Worm (Caenorhabditis elegans) whole organism, L3 larva: ENCODE results near the gene srh-275.

Experiments used
- R02D3.7 ChIP-seq: fragments of 150-350 bp; optimal IDR thresholded peaks from 2 replicates; lab custom pipeline; 2014; ENCODE audit warnings: missing biosample characterization, missing genetic modification characterization
- ZK546.5 ChIP-seq: sonication (generic microtip); optimal IDR thresholded peaks from 2 replicates; lab custom pipeline; 2017; ENCODE audit warnings: missing biosample characterization, missing genetic modification characterization
- ceh-16 ChIP-seq: sonication (generic microtip); optimal IDR thresholded peaks from 2 replicates; lab custom pipeline; 2017; ENCODE audit warnings: missing biosample characterization, missing genetic modification characterization
- ceh-82 ChIP-seq: fragments of 150-350 bp; optimal IDR thresholded peaks from 2 replicates; lab custom pipeline; 2014; ENCODE audit warnings: missing biosample characterization, missing genetic modification characterization
- ceh-9 ChIP-seq: sonication (generic microtip); optimal IDR thresholded peaks from 2 replicates; lab custom pipeline; 2018; ENCODE audit warnings: missing biosample characterization, missing genetic modification characterization
- egl-27 ChIP-seq: sonication (generic microtip); optimal IDR thresholded peaks from 4 replicates; lab custom pipeline; 2017; ENCODE audit warnings: missing biosample characterization, missing genetic modification reagents, missing genetic modification characterization
- elt-3 ChIP-seq, 3 experiments: fragments of 150-350 bp in 1 of 3; sonication (generic microtip) in 2 of 3; optimal IDR thresholded peaks; 2 replicates in 2 of 3; 4 replicates in 1 of 3; lab custom pipeline; 2014 to 2017; ENCODE audit warnings: missing biosample characterization in 3 of 3, missing genetic modification characterization in 3 of 3
- eor-1 ChIP-seq, 2 experiments: fragments of 150-350 bp; optimal IDR thresholded peaks; 2 replicates each; lab custom pipeline; 2014 to 2018; ENCODE audit warnings: missing biosample characterization in 2 of 2, missing genetic modification characterization in 2 of 2
- fkh-2 ChIP-seq: fragments of 150-350 bp; optimal IDR thresholded peaks from 2 replicates; lab custom pipeline; 2014; ENCODE audit warnings: missing biosample characterization, missing genetic modification reagents, missing genetic modification characterization
- fos-1 ChIP-seq: fragments of 150-350 bp; optimal IDR thresholded peaks from 2 replicates; lab custom pipeline; 2014; ENCODE audit warnings: missing biosample characterization, missing genetic modification characterization
- hmg-11 ChIP-seq: sonication (generic microtip); optimal IDR thresholded peaks from 2 replicates; lab custom pipeline; 2016; ENCODE audit warnings: missing genetic modification characterization, missing compliant biosample characterization
- lin-15B ChIP-seq: fragments of 150-350 bp; optimal IDR thresholded peaks from 2 replicates; lab custom pipeline; 2014; ENCODE audit warnings: missing biosample characterization, missing genetic modification characterization
- lin-39 ChIP-seq: fragments of 150-350 bp; optimal IDR thresholded peaks from 2 replicates; lab custom pipeline; 2018; ENCODE audit warnings: missing biosample characterization, missing genetic modification reagents, missing genetic modification characterization
- lsy-12 ChIP-seq: sonication (generic microtip); optimal IDR thresholded peaks from 2 replicates; lab custom pipeline; 2016; ENCODE audit warnings: mild to moderate bottlenecking, missing genetic modification characterization, missing compliant biosample characterization
- mdl-1 ChIP-seq: fragments of 150-350 bp; optimal IDR thresholded peaks from 2 replicates; lab custom pipeline; 2014; ENCODE audit warnings: missing biosample characterization, missing genetic modification characterization
- mml-1 ChIP-seq: fragments of 150-350 bp; sonication (generic microtip); optimal IDR thresholded peaks from 3 replicates; lab custom pipeline; 2014; ENCODE audit warnings: missing biosample characterization, missing genetic modification characterization
- nfya-1 ChIP-seq: sonication (generic microtip); optimal IDR thresholded peaks from 2 replicates; lab custom pipeline; 2017; ENCODE audit warnings: missing genetic modification characterization, mild to moderate bottlenecking, missing compliant biosample characterization, antibody characterized with exemption, moderate library complexity; ENCODE audit not compliant: insufficient read depth
- nhr-11 ChIP-seq: fragments of 150-350 bp; optimal IDR thresholded peaks from 2 replicates; lab custom pipeline; 2014; ENCODE audit warnings: missing biosample characterization, missing genetic modification characterization
- nhr-23 ChIP-seq: fragments of 150-350 bp; optimal IDR thresholded peaks from 2 replicates; lab custom pipeline; 2014; ENCODE audit warnings: missing biosample characterization, missing genetic modification reagents, missing genetic modification characterization
- nhr-237 ChIP-seq: fragments of 150-350 bp; optimal IDR thresholded peaks from 2 replicates; lab custom pipeline; 2014; ENCODE audit warnings: missing biosample characterization, missing genetic modification characterization
- nhr-25 ChIP-seq: sonication (generic microtip); optimal IDR thresholded peaks from 2 replicates; lab custom pipeline; 2017; ENCODE audit warnings: missing biosample characterization, missing genetic modification characterization
- nhr-28 ChIP-seq: fragments of 150-350 bp; optimal IDR thresholded peaks from 2 replicates; lab custom pipeline; 2014; ENCODE audit warnings: missing biosample characterization, missing genetic modification characterization
- nhr-67 ChIP-seq: fragments of 150-350 bp; optimal IDR thresholded peaks from 2 replicates; lab custom pipeline; 2014; ENCODE audit warnings: missing biosample characterization, missing genetic modification characterization
- nhr-76 ChIP-seq: fragments of 150-350 bp; sonication (generic microtip); optimal IDR thresholded peaks from 5 replicates; lab custom pipeline; 2014; ENCODE audit warnings: missing biosample characterization, missing genetic modification characterization
- nhr-77 ChIP-seq: fragments of 150-350 bp; optimal IDR thresholded peaks from 2 replicates; lab custom pipeline; 2014; ENCODE audit warnings: missing biosample characterization, missing genetic modification characterization
- sea-2 ChIP-seq: fragments of 150-350 bp; sonication (generic microtip); optimal IDR thresholded peaks from 4 replicates; lab custom pipeline; 2014; ENCODE audit warnings: missing biosample characterization, missing genetic modification reagents, missing genetic modification characterization
- skn-1 ChIP-seq: fragments of 150-350 bp; optimal IDR thresholded peaks from 2 replicates; lab custom pipeline; 2014; ENCODE audit warnings: missing biosample characterization, missing genetic modification characterization
- tbx-2 ChIP-seq: sonication (generic microtip); optimal IDR thresholded peaks from 2 replicates; lab custom pipeline; 2016; ENCODE audit warnings: mild to moderate bottlenecking, missing genetic modification characterization, missing compliant biosample characterization
- unc-39 ChIP-seq: sonication (generic microtip); optimal IDR thresholded peaks from 4 replicates; lab custom pipeline; 2017; ENCODE audit warnings: missing biosample characterization, missing genetic modification characterization
- zag-1 ChIP-seq: fragments of 150-350 bp; optimal IDR thresholded peaks from 2 replicates; lab custom pipeline; 2014; ENCODE audit warnings: missing biosample characterization, missing genetic modification characterization
- ztf-11 ChIP-seq: fragments of 150-350 bp; optimal IDR thresholded peaks from 2 replicates; lab custom pipeline; 2014; ENCODE audit warnings: missing biosample characterization, missing genetic modification characterization
- ztf-4 ChIP-seq: fragments of 150-350 bp; optimal IDR thresholded peaks from 2 replicates; lab custom pipeline; 2014; ENCODE audit warnings: missing biosample characterization, missing genetic modification characterization

srh-275 gene

ce11 chrV:7400095-7400494 is 47.3 kb downstream of the srh-275 start, which contains the start of gene cnc-9:
Gene cnc-9 (minus strand): TSS chrV:7400195.
- TF ChIP-seq zag-1 (tag; lab: Kevin White, UChicago) = no peak
- TF ChIP-seq nhr-67 (tag; lab: Kevin White, UChicago) = no peak
- TF ChIP-seq nhr-77 (tag; lab: Kevin White, UChicago) = no peak
- no peak for TF ChIP-seq ceh-16 (tag; lab: Kevin White, UChicago)
- TF ChIP-seq ceh-82 = no peak
- no peak for TF ChIP-seq nhr-76 (tag; lab: Kevin White, UChicago)
- no peak for TF ChIP-seq ztf-4
- no peak for TF ChIP-seq nhr-25 (tag; lab: Kevin White, UChicago)
- no peak for TF ChIP-seq lin-15B (tag; lab: Kevin White, UChicago)
- no peak for TF ChIP-seq hmg-11 (tag; lab: Kevin White, UChicago)
- TF ChIP-seq ceh-9 (tag; lab: Kevin White, UChicago) = no peak
- TF ChIP-seq skn-1 (tag; lab: Kevin White, UChicago) = no peak
- TF ChIP-seq egl-27 (tag; lab: Kevin White, UChicago) = no peak
- no peak for TF ChIP-seq eor-1 (tag; optimal IDR thresholded peaks at IDR 0.05; lab: Kevin White, UChicago)
- TF ChIP-seq lsy-12 (tag; lab: Kevin White, UChicago) = no peak

- no peak for TF ChIP-seq mml-1
- no peak for TF ChIP-seq nhr-237 (tag; lab: Kevin White, UChicago)
- no peak for TF ChIP-seq ceh-82
- no peak for TF ChIP-seq ztf-11 (tag; lab: Kevin White, UChicago)
- TF ChIP-seq nhr-76 (tag; lab: Kevin White, UChicago) = no peak
- TF ChIP-seq ZK546.5 = no peak
- TF ChIP-seq nhr-25 (tag; lab: Kevin White, UChicago) = no peak
- no peak for TF ChIP-seq lin-15B (tag; lab: Kevin White, UChicago)
- TF ChIP-seq sea-2 (GFP tag; lab: Kevin White, UChicago) = no peak
- no peak for TF ChIP-seq mdl-1 (tag; lab: Kevin White, UChicago)
These were observed 47.8 kb downstream of the srh-275 start, which contains the start of gene srx-60 for ce11 chrV:7400588-7400987. Gene srx-60 (plus strand): TSS chrV:7400888.

ce11 chrV:7402355-7402754 is 49.6 kb downstream of the srh-275 start, which contains the start of gene srj-13:
Gene srj-13 (plus strand): TSS chrV:7402655.
- TF ChIP-seq unc-39 (tag; lab: Kevin White, UChicago) = no peak
- no peak for TF ChIP-seq mml-1
- TF ChIP-seq nfya-1 (tag; lab: Kevin White, UChicago) = no peak
- TF ChIP-seq fkh-2 = no peak
- no peak for TF ChIP-seq ceh-9 (tag; lab: Kevin White, UChicago)
- no peak for TF ChIP-seq nhr-28 (tag; lab: Kevin White, UChicago)
- no peak for TF ChIP-seq tbx-2 (tag; lab: Kevin White, UChicago)
- TF ChIP-seq nhr-76 (tag; lab: Kevin White, UChicago) = no peak
- TF ChIP-seq lsy-12 (tag; lab: Kevin White, UChicago) = no peak
- TF ChIP-seq nhr-23 (tag; lab: Kevin White, UChicago) = no peak
- TF ChIP-seq lin-39 = no peak
- no peak for TF ChIP-seq R02D3.7 (tag; lab: Kevin White, UChicago)
- TF ChIP-seq hmg-11 (tag; lab: Kevin White, UChicago) = no peak
- no peak for TF ChIP-seq ztf-11 (tag; lab: Kevin White, UChicago)
- TF ChIP-seq nhr-237 (tag; lab: Kevin White, UChicago) = no peak
- no peak for TF ChIP-seq nhr-11 (tag; lab: Kevin White, UChicago)
- TF ChIP-seq ceh-82 = no peak
- TF ChIP-seq nhr-67 (tag; lab: Kevin White, UChicago) = no peak
- no peak for TF ChIP-seq egl-27 (tag; lab: Kevin White, UChicago)

ce11 chrV:7403501-7403900 is 50.7 kb downstream of the srh-275 start:
- TF ChIP-seq elt-3 (tag; optimal IDR thresholded peaks at IDR 0.05; lab: Kevin White, UChicago) (no peak), nhr-237 (tag; lab: Kevin White, UChicago) (no peak), lsy-12 (tag; lab: Kevin White, UChicago) (no peak), fos-1 (no peak)
